Worm (Caenorhabditis elegans) whole organism, young adult: ENCODE results near the gene gldi-7.

Experiments
- B0261.1 ChIP-seq: sonication (generic microtip); optimal IDR thresholded peaks from 2 replicates; lab custom pipeline; 2016; ENCODE audit warnings: mild to moderate bottlenecking, missing genetic modification characterization, moderate library complexity, missing compliant biosample characterization
- C17E4.6 ChIP-seq: fragments of 200-800 bp; sonication (Bioruptor generic); IDR thresholded peaks from 2 replicates; pipeline ENCODE4 v1.3.6; 2022; ENCODE audit warnings: missing genetic modification reagents, missing genetic modification characterization, missing compliant biosample characterization
- F10E7.11 ChIP-seq: sonication (generic microtip); optimal IDR thresholded peaks from 2 replicates; lab custom pipeline; 2017; ENCODE audit warnings: mild to moderate bottlenecking, missing genetic modification characterization, moderate library complexity, missing compliant biosample characterization
- F22D6.2 ChIP-seq: sonication (generic microtip); optimal IDR thresholded peaks from 2 replicates; lab custom pipeline; 2016; ENCODE audit warnings: mild to moderate bottlenecking, missing genetic modification characterization, missing compliant biosample characterization
- F33H1.4 ChIP-seq: fragments of 200-800 bp; sonication (Bioruptor generic); IDR thresholded peaks from 2 replicates; pipeline ENCODE4 v1.3.6; 2022; ENCODE audit warnings: missing genetic modification reagents, missing genetic modification characterization, missing compliant biosample characterization
- F49E8.2 ChIP-seq: sonication (generic microtip); optimal IDR thresholded peaks from 3 replicates; lab custom pipeline; 2017; ENCODE audit warnings: missing genetic modification characterization, mild to moderate bottlenecking, missing compliant biosample characterization, antibody characterized with exemption, moderate library complexity; ENCODE audit not compliant: insufficient read depth
- F52B5.7 ChIP-seq: sonication (generic microtip); optimal IDR thresholded peaks from 2 replicates; lab custom pipeline; 2016; ENCODE audit warnings: mild to moderate bottlenecking, missing genetic modification characterization, missing compliant biosample characterization
- F57A8.1 ChIP-seq: fragments of 200-800 bp; sonication (Bioruptor generic); optimal IDR thresholded peaks from 2 replicates; lab custom pipeline; 2018; ENCODE audit warnings: mild to moderate bottlenecking, missing genetic modification characterization, moderate library complexity, missing compliant biosample characterization
- K12H6.12 ChIP-seq: fragments of 200-800 bp; sonication (Bioruptor generic); optimal IDR thresholded peaks from 2 replicates; lab custom pipeline; 2018; ENCODE audit warnings: mild to moderate bottlenecking, missing genetic modification characterization, missing compliant biosample characterization
- T07F8.4 ChIP-seq: sonication (generic microtip); optimal IDR thresholded peaks from 2 replicates; lab custom pipeline; 2016; ENCODE audit warnings: mild to moderate bottlenecking, missing genetic modification characterization, moderate library complexity, missing compliant biosample characterization
- ZK185.1 ChIP-seq: sonication (generic microtip); optimal IDR thresholded peaks from 2 replicates; lab custom pipeline; 2016; ENCODE audit warnings: mild to moderate bottlenecking, missing genetic modification characterization, missing compliant biosample characterization; ENCODE audit not compliant: poor library complexity, severe bottlenecking
- aptf-2 ChIP-seq: fragments of 200-800 bp; sonication (Bioruptor generic); conservative IDR thresholded peaks from 2 replicates; pipeline ENCODE4 v1.3.6; 2022; ENCODE audit warnings: missing genetic modification reagents, missing genetic modification characterization, missing compliant biosample characterization
- aptf-3 ChIP-seq: fragments of 200-800 bp; sonication (Bioruptor generic); IDR thresholded peaks from 2 replicates; pipeline ENCODE4 v1.3.6; 2022; ENCODE audit warnings: missing genetic modification characterization, missing compliant biosample characterization
- atf-7 ChIP-seq: sonication (generic microtip); optimal IDR thresholded peaks from 2 replicates; lab custom pipeline; 2017; ENCODE audit warnings: mild to moderate bottlenecking, missing genetic modification characterization, missing compliant biosample characterization
- bed-2 ChIP-seq: fragments of 200-800 bp; sonication (Bioruptor generic); IDR thresholded peaks from 2 replicates; pipeline ENCODE4 v1.3.6; 2022; ENCODE audit warnings: missing genetic modification reagents, missing genetic modification characterization, missing compliant biosample characterization
- ccch-3 ChIP-seq: fragments of 200-800 bp; sonication (Bioruptor generic); optimal IDR thresholded peaks from 2 replicates; lab custom pipeline; 2018; ENCODE audit warnings: mild to moderate bottlenecking, missing genetic modification characterization, missing compliant biosample characterization
- cebp-2 ChIP-seq: fragments of 200-800 bp; sonication (Bioruptor generic); IDR thresholded peaks from 2 replicates; pipeline ENCODE4 v1.3.6; 2022; ENCODE audit warnings: missing genetic modification characterization, missing compliant biosample characterization
- ceh-100 ChIP-seq: fragments of 200-800 bp; sonication (Bioruptor generic); IDR thresholded peaks from 2 replicates; pipeline ENCODE4 v1.3.6; 2022; ENCODE audit warnings: missing genetic modification reagents, missing genetic modification characterization, missing compliant biosample characterization
- ceh-27 ChIP-seq: fragments of 200-800 bp; sonication (Bioruptor generic); optimal IDR thresholded peaks from 2 replicates; lab custom pipeline; 2018; ENCODE audit warnings: mild to moderate bottlenecking, missing genetic modification characterization, moderate library complexity, missing compliant biosample characterization
- ceh-40 ChIP-seq: fragments of 200-800 bp; sonication (Bioruptor generic); IDR thresholded peaks from 2 replicates; pipeline ENCODE4 v1.3.6; 2022; ENCODE audit warnings: missing genetic modification characterization, missing compliant biosample characterization
- chd-7 ChIP-seq: sonication (generic microtip); optimal IDR thresholded peaks from 2 replicates; lab custom pipeline; 2016; ENCODE audit warnings: mild to moderate bottlenecking, missing genetic modification characterization, moderate library complexity, missing compliant biosample characterization
- dpff-1 ChIP-seq: sonication (generic microtip); optimal IDR thresholded peaks from 2 replicates; lab custom pipeline; 2017; ENCODE audit warnings: mild to moderate bottlenecking, missing genetic modification characterization, missing compliant biosample characterization
- efl-1 ChIP-seq: fragments of 150-350 bp; optimal IDR thresholded peaks from 2 replicates; lab custom pipeline; 2014; ENCODE audit warnings: missing biosample characterization, missing genetic modification reagents, missing genetic modification characterization
- egl-44 ChIP-seq: fragments of 200-800 bp; sonication (Bioruptor generic); IDR thresholded peaks from 2 replicates; pipeline ENCODE4 v1.3.6; 2022; ENCODE audit warnings: missing genetic modification reagents, missing genetic modification characterization, missing compliant biosample characterization
- egrh-3 ChIP-seq: fragments of 200-800 bp; sonication (Bioruptor generic); IDR thresholded peaks from 2 replicates; pipeline ENCODE4 v1.3.6; 2022; ENCODE audit warnings: missing genetic modification reagents, missing genetic modification characterization, missing compliant biosample characterization
- ets-4 ChIP-seq: fragments of 200-800 bp; sonication (Bioruptor generic); optimal IDR thresholded peaks from 2 replicates; lab custom pipeline; 2018; ENCODE audit warnings: mild to moderate bottlenecking, missing genetic modification characterization, missing compliant biosample characterization
- hlh-12 ChIP-seq: sonication (generic microtip); optimal IDR thresholded peaks from 2 replicates; lab custom pipeline; 2016; ENCODE audit warnings: missing genetic modification characterization, missing compliant biosample characterization
- hmg-20 ChIP-seq: fragments of 200-800 bp; sonication (Bioruptor generic); IDR thresholded peaks from 2 replicates; pipeline ENCODE4 v1.3.6; 2022; ENCODE audit warnings: missing genetic modification reagents, missing genetic modification characterization, missing compliant biosample characterization
- hrde-1 ChIP-seq: sonication (generic microtip); optimal IDR thresholded peaks from 2 replicates; lab custom pipeline; 2016; ENCODE audit warnings: missing genetic modification characterization, mild to moderate bottlenecking, missing compliant biosample characterization, moderate library complexity, missing genotype, missing genetic modification reagents, borderline replicate concordance
- let-526 ChIP-seq: fragments of 200-800 bp; sonication (Bioruptor generic); IDR thresholded peaks from 2 replicates; pipeline ENCODE4 v1.3.6; 2022; ENCODE audit warnings: missing genetic modification reagents, missing genetic modification characterization, missing compliant biosample characterization
- lir-1 ChIP-seq: fragments of 200-800 bp; sonication (Bioruptor generic); conservative IDR thresholded peaks from 2 replicates; pipeline ENCODE4 v1.3.6; 2022; ENCODE audit warnings: missing genetic modification reagents, missing genetic modification characterization, missing compliant biosample characterization
- madf-3 ChIP-seq: fragments of 200-800 bp; sonication (Bioruptor generic); IDR thresholded peaks from 2 replicates; pipeline ENCODE4 v1.3.6; 2022; ENCODE audit warnings: missing genetic modification reagents, missing genetic modification characterization, missing compliant biosample characterization
- madf-8 ChIP-seq: fragments of 200-800 bp; sonication (Bioruptor generic); conservative IDR thresholded peaks from 2 replicates; pipeline ENCODE4 v1.3.6; 2022; ENCODE audit warnings: missing genetic modification reagents, missing genetic modification characterization, missing compliant biosample characterization
- mes-4 ChIP-seq: sonication (generic microtip); optimal IDR thresholded peaks from 2 replicates; lab custom pipeline; 2016; ENCODE audit warnings: missing genotype, missing genetic modification characterization, missing compliant biosample characterization
- mxl-1 ChIP-seq: sonication (generic microtip); optimal IDR thresholded peaks from 2 replicates; lab custom pipeline; 2016; ENCODE audit warnings: missing genetic modification characterization, missing compliant biosample characterization
- nfya-2 ChIP-seq: fragments of 200-800 bp; sonication (Bioruptor generic); IDR thresholded peaks from 2 replicates; pipeline ENCODE4 v1.3.6; 2022; ENCODE audit warnings: missing genetic modification reagents, missing genetic modification characterization, missing compliant biosample characterization
- nhr-120 ChIP-seq: fragments of 200-800 bp; sonication (Bioruptor generic); IDR thresholded peaks from 2 replicates; pipeline ENCODE4 v1.3.6; 2022; ENCODE audit warnings: missing genetic modification characterization, missing compliant biosample characterization
- pha-4 ChIP-seq: fragments of 150-350 bp; sonication (generic microtip); optimal IDR thresholded peaks from 2 replicates; lab custom pipeline; 2014; ENCODE audit warnings: missing biosample characterization, missing genetic modification reagents, missing genetic modification characterization
- rec-8 ChIP-seq, 2 experiments: sonication (generic microtip); optimal IDR thresholded peaks; 2 replicates each; lab custom pipeline; 2016; ENCODE audit warnings: mild to moderate bottlenecking in 2 of 2, missing genetic modification characterization in 2 of 2, missing genetic modification reagents in 2 of 2, missing genotype in 2 of 2, missing biosample characterization in 1 of 2, missing compliant biosample characterization in 1 of 2, moderate library complexity in 1 of 2
- repo-1 ChIP-seq: sonication (generic microtip); optimal IDR thresholded peaks from 2 replicates; lab custom pipeline; 2017; ENCODE audit warnings: mild to moderate bottlenecking, missing genetic modification characterization, missing compliant biosample characterization
- rpc-1 ChIP-seq, 2 experiments: fragments of 150-350 bp in 1 of 2; sonication (generic microtip) in 1 of 2; optimal IDR thresholded peaks; 2 replicates each; lab custom pipeline; 2014 to 2018; ENCODE audit warnings: missing biosample characterization in 1 of 2, missing genetic modification characterization in 1 of 2, missing genetic modification reagents in 1 of 2, missing genotype in 1 of 2
- sdz-38 ChIP-seq: sonication (generic microtip); optimal IDR thresholded peaks from 2 replicates; lab custom pipeline; 2016; ENCODE audit warnings: missing genotype, missing genetic modification characterization, missing compliant biosample characterization
- snpc-1.3 ChIP-seq: sonication (generic microtip); optimal IDR thresholded peaks from 2 replicates; lab custom pipeline; 2017; ENCODE audit warnings: missing genetic modification characterization, mild to moderate bottlenecking, missing compliant biosample characterization, antibody characterized with exemption, moderate library complexity, missing genotype, missing genetic modification reagents; ENCODE audit not compliant: insufficient read depth
- snpc-4 ChIP-seq, 5 experiments: fragments of 150-350 bp in 1 of 5; sonication (generic microtip) in 4 of 5; optimal IDR thresholded peaks; 2 replicates each; lab custom pipeline; 2014 to 2018; ENCODE audit warnings: missing genetic modification characterization in 5 of 5, missing biosample characterization in 3 of 5, antibody characterized with exemption in 2 of 5, mild to moderate bottlenecking in 2 of 5, missing compliant biosample characterization in 2 of 5, missing genotype in 2 of 5, moderate library complexity in 2 of 5, missing genetic modification reagents in 1 of 5
- sptf-2 ChIP-seq: fragments of 200-800 bp; sonication (Bioruptor generic); optimal IDR thresholded peaks from 2 replicates; lab custom pipeline; 2018; ENCODE audit warnings: mild to moderate bottlenecking, missing genetic modification characterization, missing compliant biosample characterization
- tlf-1 ChIP-seq: fragments of 200-800 bp; sonication (Bioruptor generic); optimal IDR thresholded peaks from 2 replicates; lab custom pipeline; 2018; ENCODE audit warnings: mild to moderate bottlenecking, missing genetic modification characterization, missing compliant biosample characterization
- unc-62 ChIP-seq: fragments of 150-350 bp; optimal IDR thresholded peaks from 2 replicates; lab custom pipeline; 2014; ENCODE audit warnings: missing biosample characterization, missing genetic modification reagents, missing genetic modification characterization
- ztf-28 ChIP-seq: fragments of 200-800 bp; sonication (Bioruptor generic); IDR thresholded peaks from 2 replicates; pipeline ENCODE4 v1.3.6; 2022; ENCODE audit warnings: missing genetic modification reagents, missing genetic modification characterization, missing compliant biosample characterization
- ztf-6 ChIP-seq: fragments of 200-800 bp; sonication (Bioruptor generic); IDR thresholded peaks from 2 replicates; pipeline ENCODE4 v1.3.6; 2022; ENCODE audit warnings: missing genetic modification reagents, missing genetic modification characterization, missing compliant biosample characterization

gldi-7 gene

ce11 chrII:8575184-8575583 lies 44.2 kb upstream of the gldi-7 start, which contains the start of gene puf-5 (continued):
- TF ChIP-seq repo-1 (tag; lab: Kevin White, UChicago) (no peak), F49E8.2 (tag; lab: Kevin White, UChicago) (peak; percentile 73), snpc-1.3 (tag; lab: Kevin White, UChicago) (peak; percentile 17), nhr-120 (GFP tag; lab: Robert Waterston, UW) (no peak), rpc-1 (optimal IDR thresholded peaks at IDR 0.05; lab: Kevin White, UChicago) (no peak), rpc-1 (tag; optimal IDR thresholded peaks at IDR 0.05; lab: Kevin White, UChicago) (no peak), aptf-2 (GFP tag; lab: Robert Waterston, UW) (no peak), efl-1 (GFP tag; lab: Kevin White, UChicago) (peak; percentile 95), F10E7.11 (tag; lab: Kevin White, UChicago) (no peak), sdz-38 (no peak), ztf-6 (GFP tag; lab: Robert Waterston, UW) (no peak), let-526 (GFP tag; lab: Robert Waterston, UW) (no peak), snpc-4 (GFP tag; optimal IDR thresholded peaks at IDR 0.05; lab: Kevin White, UChicago) (peak; percentile 21), snpc-4 (tag; optimal IDR thresholded peaks at IDR 0.05; lab: Kevin White, UChicago) (peak in 1 of 4 experiments; percentile 22), rec-8 (tag; optimal IDR thresholded peaks at IDR 0.05; lab: Kevin White, UChicago) (no peak), mes-4 (tag; lab: Kevin White, UChicago) (no peak), K12H6.12 (tag; lab: Kevin White, UChicago) (no peak), F52B5.7 (tag; lab: Kevin White, UChicago) (no peak), sptf-2 (GFP tag; lab: Kevin White, UChicago) (no peak), ZK185.1 (tag; lab: Kevin White, UChicago) (no peak), ceh-40 (GFP tag; lab: Robert Waterston, UW) (no peak), hlh-12 (tag; lab: Kevin White, UChicago) (no peak), unc-62 (GFP tag; lab: Kevin White, UChicago) (no peak), ceh-27 (GFP tag; lab: Kevin White, UChicago) (no peak), mxl-1 (no peak), F22D6.2 (tag; lab: Kevin White, UChicago) (no peak), bed-2 (no peak), tlf-1 (GFP tag; lab: Kevin White, UChicago) (peak; percentile 25), lir-1 (GFP tag; lab: Robert Waterston, UW) (no peak), pha-4 (no peak), T07F8.4 (no peak), dpff-1 (no peak), hmg-20 (no peak), ccch-3 (GFP tag; lab: Kevin White, UChicago) (no peak), B0261.1 (tag; lab: Kevin White, UChicago) (no peak), ceh-100 (GFP tag; lab: Robert Waterston, UW) (no peak), egl-44 (GFP tag; lab: Robert Waterston, UW) (no peak), aptf-3 (GFP tag; lab: Robert Waterston, UW) (no peak), egrh-3 (GFP tag; lab: Robert Waterston, UW) (no peak), madf-3 (GFP tag; lab: Robert Waterston, UW) (no peak), ztf-28 (GFP tag; lab: Robert Waterston, UW) (no peak), atf-7 (tag; lab: Kevin White, UChicago) (no peak), F33H1.4 (GFP tag; lab: Robert Waterston, UW) (peak; percentile 67), C17E4.6 (GFP tag; lab: Robert Waterston, UW) (no peak), ets-4 (GFP tag; lab: Kevin White, UChicago) (no peak), nfya-2 (GFP tag; lab: Robert Waterston, UW) (no peak), madf-8 (GFP tag; lab: Robert Waterston, UW) (peak; percentile 88), F57A8.1 (GFP tag; lab: Kevin White, UChicago) (no peak), chd-7 (tag; lab: Kevin White, UChicago) (no peak), hrde-1 (no peak), cebp-2 (no peak)
